Worm (Caenorhabditis elegans): ENCODE data around the gene C35A5.8.

ce11 chrV:10540024-10540423 is 14.3 kb upstream of the C35A5.8 start, which contains the start of gene degt-1:
- no peak for TF ChIP-seq ceh-88 (GFP tag; IDR thresholded peaks at IDR 0.05)
- no peak for TF ChIP-seq mep-1 (tag; optimal IDR thresholded peaks at IDR 0.05)
- no peak for TF ChIP-seq ztf-4 (tag; optimal IDR thresholded peaks at IDR 0.05)
- no peak for TF ChIP-seq ama-1 (optimal IDR thresholded peaks at IDR 0.05)
- TF ChIP-seq egl-13 (tag; optimal IDR thresholded peaks at IDR 0.05) = no peak
- no peak for TF ChIP-seq nhr-76 (tag; optimal IDR thresholded peaks at IDR 0.05)
- TF ChIP-seq C34B4.2 (tag; optimal IDR thresholded peaks at IDR 0.05) = no peak
- TF ChIP-seq alr-1 (tag; optimal IDR thresholded peaks at IDR 0.05; ENCODE audit: borderline replicate concordance) = no peak
- TF ChIP-seq fos-1 (tag; optimal IDR thresholded peaks at IDR 0.05) = no peak
- TF ChIP-seq elt-2 (tag; optimal IDR thresholded peaks at IDR 0.05) = no peak

All from whole organism, L1 larva.